Fruit fly (Drosophila melanogaster): ENCODE measurements around the gene CG33500.

Gene CG33500

dm6 chr3L:11555662-11556460 is 47.4 kb downstream of the CG33500 start (continued):
- peak; percentile 15; the same call in 1 of the 2 replicates for TF ChIP-seq ap (GFP tag; IDR thresholded peaks at IDR 0.05)
- TF ChIP-seq Hr3 (GFP tag; optimal IDR thresholded peaks at IDR 0.05): peak; percentile 67
- peak; percentile 36; the same call in 1 of the 2 replicates for TF ChIP-seq klu (GFP tag; IDR thresholded peaks at IDR 0.05)
- no peak for TF ChIP-seq stwl (tag; optimal IDR thresholded peaks at IDR 0.05)
- TF ChIP-seq Awh (GFP tag; IDR thresholded peaks at IDR 0.05): no peak
- TF ChIP-seq fd96Cb (tag; optimal IDR thresholded peaks at IDR 0.05): peak; percentile 78
- TF ChIP-seq CG9932 (GFP tag; IDR thresholded peaks at IDR 0.05): peak; percentile 57
- TF ChIP-seq Fer3 (tag; optimal IDR thresholded peaks at IDR 0.05): peak; percentile 80
- peak; percentile 45 for TF ChIP-seq CG12299 (tag; optimal IDR thresholded peaks at IDR 0.05)
- TF ChIP-seq CG10267 (tag; optimal IDR thresholded peaks at IDR 0.05): peak; percentile 79
- TF ChIP-seq hb (GFP tag; IDR thresholded peaks at IDR 0.05; ENCODE audit: partially characterized antibody): no peak
- TF ChIP-seq Neu2 (GFP tag; optimal IDR thresholded peaks at IDR 0.05; ENCODE audit: borderline replicate concordance): no peak
- no peak for TF ChIP-seq TFAM (GFP tag; optimal IDR thresholded peaks at IDR 0.05)
- peak; percentile 46; the same call in 1 of the 2 replicates for TF ChIP-seq CG32772 (GFP tag; IDR thresholded peaks at IDR 0.05)
- TF ChIP-seq grau (tag; optimal IDR thresholded peaks at IDR 0.05): peak; percentile 88
- peak; percentile 5 for TF ChIP-seq fu2 (GFP tag; optimal IDR thresholded peaks at IDR 0.05)
- no peak for TF ChIP-seq CG12219 (GFP tag; optimal IDR thresholded peaks at IDR 0.05)
- TF ChIP-seq Side (GFP tag; optimal IDR thresholded peaks at IDR 0.05): peak; percentile 20
- peak; percentile 67 for TF ChIP-seq CG1602 (GFP tag; optimal IDR thresholded peaks at IDR 0.05)
- TF ChIP-seq Trl (optimal IDR thresholded peaks at IDR 0.05): no peak
- TF ChIP-seq Trl (GFP tag; optimal IDR thresholded peaks at IDR 0.05): peak; percentile 32
- peak; percentile 78 for TF ChIP-seq D19A (tag; optimal IDR thresholded peaks at IDR 0.05)
- TF ChIP-seq CG16779 (GFP tag; IDR thresholded peaks at IDR 0.05): no peak
- no peak for TF ChIP-seq Taf1 (GFP tag; IDR thresholded peaks at IDR 0.05)
- no peak for TF ChIP-seq MESR4 (GFP tag; optimal IDR thresholded peaks at IDR 0.05)
- TF ChIP-seq CrebB (tag; optimal IDR thresholded peaks at IDR 0.05): peak; percentile 31
- no peak for TF ChIP-seq yki (optimal IDR thresholded peaks at IDR 0.05)
- peak; percentile 72 for TF ChIP-seq odd (GFP tag; optimal IDR thresholded peaks at IDR 0.05)
- peak; percentile 58 for TF ChIP-seq nom (GFP tag; optimal IDR thresholded peaks at IDR 0.05)
- peak; percentile 83 for TF ChIP-seq Ptx1 (GFP tag; IDR thresholded peaks at IDR 0.05)
- peak; percentile 85 for TF ChIP-seq Asciz (GFP tag; optimal IDR thresholded peaks at IDR 0.05)
- peak; percentile 57; the same call in 2 of the 3 replicates for TF ChIP-seq ase (GFP tag; IDR thresholded peaks at IDR 0.05)
- TF ChIP-seq Camta (GFP tag; optimal IDR thresholded peaks at IDR 0.05): peak; percentile 70
- peak; percentile 79 for TF ChIP-seq CG10209 (GFP tag; optimal IDR thresholded peaks at IDR 0.05)
- TF ChIP-seq CG14050 (GFP tag; IDR thresholded peaks at IDR 0.05): 0 out of 3 replicates have a peak, but pooled peaks have one; percentile 29
- TF ChIP-seq fd102C (GFP tag; optimal IDR thresholded peaks at IDR 0.05): no peak
- peak; percentile 70 for TF ChIP-seq CG4820 (GFP tag; optimal IDR thresholded peaks at IDR 0.05)
- TF ChIP-seq CG12236 (GFP tag; optimal IDR thresholded peaks at IDR 0.05): peak; percentile 26
- no peak for TF ChIP-seq CG10565 (GFP tag; optimal IDR thresholded peaks at IDR 0.05)
- peak; percentile 61 for TF ChIP-seq CHES-1-like (GFP tag; optimal IDR thresholded peaks at IDR 0.05)

- peak; percentile 65 for TF ChIP-seq CG2678 (tag; optimal IDR thresholded peaks at IDR 0.05)
- TF ChIP-seq BtbVII (GFP tag; optimal IDR thresholded peaks at IDR 0.05): no peak
- peak; percentile 27 for TF ChIP-seq cwo (GFP tag; optimal IDR thresholded peaks at IDR 0.05)
- TF ChIP-seq Doc2 (GFP tag; IDR thresholded peaks at IDR 0.05): no peak
- peak; percentile 51 for TF ChIP-seq Dek (tag; optimal IDR thresholded peaks at IDR 0.05)
- TF ChIP-seq CG17829 (tag; optimal IDR thresholded peaks at IDR 0.05): no peak
- TF ChIP-seq Rfx (GFP tag; IDR thresholded peaks at IDR 0.05): peak; percentile 38; the same call in 1 of the 2 replicates
- peak; percentile 36 for TF ChIP-seq mam (GFP tag; optimal IDR thresholded peaks at IDR 0.05)
- no peak for TF ChIP-seq CG11398 (GFP tag; optimal IDR thresholded peaks at IDR 0.05)
- TF ChIP-seq CG17385 (GFP tag; optimal IDR thresholded peaks at IDR 0.05): peak; percentile 19
- TF ChIP-seq gem (tag; optimal IDR thresholded peaks at IDR 0.05): peak; percentile 67
- TF ChIP-seq unpg (GFP tag; optimal IDR thresholded peaks at IDR 0.05): peak; percentile 5
Measured at dm6 chr3L:11556637-11557036, 48.2 kb downstream of the CG33500 start.

All from whole organism, embryonic.